Fruit fly (Drosophila melanogaster): Measurements from ENCODE around the gene JhI-21.
A peak's percentile ranks its signal among the peaks of the same experiment; 100 is the strongest.

JhI-21 gene

dm6 chr2L:12085010-12085409, 29.2 kb upstream of the JhI-21 start:
- peak; percentile 72 for TF ChIP-seq Ets65A (GFP tag)
- TF ChIP-seq lov (optimal IDR thresholded peaks at IDR 0.05): no peak
- TF ChIP-seq lov (GFP tag; IDR thresholded peaks at IDR 0.05): no peak
- no peak for TF ChIP-seq GATAe (GFP tag; conservative IDR thresholded peaks at IDR 0.05)
- peak; percentile 59 for TF ChIP-seq zen (tag; optimal IDR thresholded peaks at IDR 0.05)
- TF ChIP-seq cad (GFP tag; optimal IDR thresholded peaks at IDR 0.05): peak; percentile 83
- no peak for TF ChIP-seq CG10366 (GFP tag; IDR thresholded peaks at IDR 0.05)
- TF ChIP-seq NC2β (GFP tag; optimal IDR thresholded peaks at IDR 0.05): no peak
- no peak for TF ChIP-seq phol (tag; optimal IDR thresholded peaks at IDR 0.05)

dm6 chr2L:12081118-12081665, 25.4 kb upstream of the JhI-21 start:
- TF ChIP-seq Adf1 (GFP tag; IDR thresholded peaks at IDR 0.05): no peak
- no peak for TF ChIP-seq NfI (GFP tag; optimal IDR thresholded peaks at IDR 0.05)
- TF ChIP-seq ash1 (GFP tag; optimal IDR thresholded peaks at IDR 0.05): no peak
- no peak for TF ChIP-seq pho (GFP tag; optimal IDR thresholded peaks at IDR 0.05)
- TF ChIP-seq CG11560 (tag; IDR thresholded peaks at IDR 0.05): no peak
- peak; percentile 90 for TF ChIP-seq zen (tag; optimal IDR thresholded peaks at IDR 0.05)
- TF ChIP-seq CG2199 (GFP tag; IDR thresholded peaks at IDR 0.05): 0 out of 3 replicates have a peak, but pooled peaks have one; percentile 16
- TF ChIP-seq prd (optimal IDR thresholded peaks at IDR 0.05): no peak
- TF ChIP-seq prd (GFP tag; IDR thresholded peaks at IDR 0.05): peak; percentile 41; the same call in 1 of the 3 replicates
- TF ChIP-seq CG30431 (GFP tag; optimal IDR thresholded peaks at IDR 0.05): no peak
- TF ChIP-seq cad (GFP tag; optimal IDR thresholded peaks at IDR 0.05): peak; percentile 100
- TF ChIP-seq CG8478 (optimal IDR thresholded peaks at IDR 0.05): peak; percentile 67
- TF ChIP-seq Side (GFP tag; optimal IDR thresholded peaks at IDR 0.05): no peak
- peak; percentile 67 for TF ChIP-seq sens (GFP tag)
- TF ChIP-seq CG3847 (GFP tag; IDR thresholded peaks at IDR 0.05): no peak
- TF ChIP-seq CG6854 (GFP tag; optimal IDR thresholded peaks at IDR 0.05): no peak
- TF ChIP-seq CG14014 (GFP tag; IDR thresholded peaks at IDR 0.05): no peak
- TF ChIP-seq CG12391 (tag; optimal IDR thresholded peaks at IDR 0.05): no peak
- TF ChIP-seq CG9797 (GFP tag; optimal IDR thresholded peaks at IDR 0.05): no peak
- TF ChIP-seq CG5953 (GFP tag; IDR thresholded peaks at IDR 0.05): no peak
- TF ChIP-seq CG4617 (GFP tag; optimal IDR thresholded peaks at IDR 0.05; ENCODE audit: borderline replicate concordance): no peak
- no peak for TF ChIP-seq gt (GFP tag; IDR thresholded peaks at IDR 0.05)
- no peak for TF ChIP-seq chn (GFP tag; optimal IDR thresholded peaks at IDR 0.05)
- peak; percentile 91 for TF ChIP-seq CG7271 (tag; optimal IDR thresholded peaks at IDR 0.05)
- TF ChIP-seq Gug (GFP tag; IDR thresholded peaks at IDR 0.05): no peak
- no peak for TF ChIP-seq Xrp1 (GFP tag; IDR thresholded peaks at IDR 0.05)
- TF ChIP-seq amos (GFP tag; IDR thresholded peaks at IDR 0.05; ENCODE audit: partially characterized antibody): 0 out of 2 replicates have a peak, but pooled peaks have one; percentile 14
- no peak for TF ChIP-seq Jarid2 (GFP tag; optimal IDR thresholded peaks at IDR 0.05)
- peak; percentile 93 for TF ChIP-seq CG15479 (GFP tag; optimal IDR thresholded peaks at IDR 0.05)
- peak; percentile 73 for TF ChIP-seq Kr (GFP tag; optimal IDR thresholded peaks at IDR 0.05)
- peak; percentile 37 for TF ChIP-seq Ets65A (GFP tag)
- peak; percentile 41 to 100 for TF ChIP-seq tll (GFP tag; optimal IDR thresholded peaks at IDR 0.05)
- TF ChIP-seq Med (GFP tag): no peak

- TF ChIP-seq Optix (GFP tag; IDR thresholded peaks at IDR 0.05) (no peak), nerfin-2 (GFP tag; IDR thresholded peaks at IDR 0.05; ENCODE audit: partially characterized antibody) (no peak), ab (GFP tag; optimal IDR thresholded peaks at IDR 0.05) (no peak), sens (GFP tag) (no peak), D (optimal IDR thresholded peaks at IDR 0.05) (peak; percentile 87), D (GFP tag; optimal IDR thresholded peaks at IDR 0.05) (no peak), CG32772 (GFP tag; IDR thresholded peaks at IDR 0.05) (0 out of 2 replicates have a peak, but pooled peaks have one; percentile 19), hkb (optimal IDR thresholded peaks at IDR 0.05) (no peak), hkb (GFP tag; IDR thresholded peaks at IDR 0.05) (no peak), gcm2 (GFP tag; optimal IDR thresholded peaks at IDR 0.05) (no peak), Nf-YB (GFP tag; optimal IDR thresholded peaks at IDR 0.05) (peak; percentile 34), CG17568 (GFP tag; optimal IDR thresholded peaks at IDR 0.05) (no peak), Nf-YC (tag; optimal IDR thresholded peaks at IDR 0.05) (peak; percentile 53), emc (GFP tag; optimal IDR thresholded peaks at IDR 0.05) (no peak)
Observed at dm6 chr2L:12079827-12080381, 24.1 kb upstream of the JhI-21 start.
